Fruit fly (Drosophila melanogaster) whole organism, adult: ENCODE measurements around the gene mRpL46.

Experiments
- CG14711 ChIP-seq: fragments of 200-800 bp; sonication (Bioruptor generic); optimal IDR thresholded peaks from 2 replicates; lab custom pipeline; 2018; ENCODE audit warnings: missing biosample characterization, mild to moderate bottlenecking, missing genetic modification characterization, moderate library complexity
- CG33017 ChIP-seq: fragments of 200-800 bp; sonication (Bioruptor generic); optimal IDR thresholded peaks from 2 replicates; lab custom pipeline; 2018; ENCODE audit warnings: missing biosample characterization, mild to moderate bottlenecking, missing genetic modification characterization, moderate library complexity
- CG7045 ChIP-seq: fragments of 200-800 bp; sonication (Bioruptor generic); optimal IDR thresholded peaks from 2 replicates; lab custom pipeline; 2017; ENCODE audit warnings: missing biosample characterization, mild to moderate bottlenecking, missing genetic modification characterization
- Clk ChIP-seq: fragments of 200-800 bp; sonication (Bioruptor generic); optimal IDR thresholded peaks from 2 replicates; lab custom pipeline; 2017; ENCODE audit warnings: missing biosample characterization, missing genetic modification characterization
- Hr96 ChIP-seq: fragments of 200-800 bp; sonication (Bioruptor generic); optimal IDR thresholded peaks from 2 replicates; lab custom pipeline; 2016; ENCODE audit warnings: missing biosample characterization, missing genetic modification characterization
- bab1 ChIP-seq: fragments of 200-800 bp; sonication (Bioruptor generic); optimal IDR thresholded peaks from 3 replicates; lab custom pipeline; 2019; ENCODE audit warnings: missing biosample characterization, mild to moderate bottlenecking, missing genetic modification characterization, moderate library complexity
- cnc ChIP-seq, 2 experiments: fragments of >200 bp; optimal IDR thresholded peaks; 2 replicates each; lab custom pipeline; 2017
- ovo ChIP-seq: fragments of 200-800 bp; sonication (Bioruptor generic); optimal IDR thresholded peaks from 2 replicates; lab custom pipeline; 2016; ENCODE audit warnings: missing biosample characterization, missing genetic modification characterization
- pad ChIP-seq: fragments of 200-800 bp; sonication (Bioruptor generic); optimal IDR thresholded peaks from 3 replicates; lab custom pipeline; 2017; ENCODE audit warnings: missing biosample characterization, missing genetic modification characterization, mild to moderate bottlenecking, moderate library complexity, missing genetic modification reagents
- tj ChIP-seq: fragments of 200-800 bp; sonication (Bioruptor generic); optimal IDR thresholded peaks from 3 replicates; lab custom pipeline; 2017; ENCODE audit warnings: missing biosample characterization, mild to moderate bottlenecking, missing genetic modification characterization, moderate library complexity
- toe ChIP-seq: fragments of 200-800 bp; sonication (Bioruptor generic); optimal IDR thresholded peaks from 2 replicates; lab custom pipeline; 2016; ENCODE audit warnings: missing biosample characterization, missing genetic modification characterization

DNA sequence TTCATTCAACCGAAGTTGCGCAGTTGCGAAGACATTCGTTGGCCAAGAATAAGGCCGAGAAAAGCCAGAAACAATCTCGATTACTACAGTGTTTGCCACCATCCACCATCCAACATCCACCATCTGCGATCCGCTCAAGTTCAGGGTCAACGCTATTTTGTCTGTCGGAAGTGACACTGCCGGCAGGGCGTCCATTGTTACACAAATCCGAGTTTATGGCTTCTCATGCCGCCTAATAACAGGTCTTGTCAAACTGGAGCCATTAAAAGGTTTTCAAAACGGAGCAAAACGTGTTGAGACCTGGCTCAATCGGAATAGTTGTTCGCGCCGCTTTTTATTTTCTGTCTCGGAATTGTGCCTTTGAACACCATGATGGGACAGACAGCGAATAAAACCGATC, 41.6 kb downstream of the mRpL46 start:
- no peak for TF ChIP-seq Clk (GFP tag; lab: Kevin White, UChicago)
- no peak for TF ChIP-seq toe (GFP tag; lab: Kevin White, UChicago)
- TF ChIP-seq ovo: no peak
- TF ChIP-seq cnc (optimal IDR thresholded peaks at IDR 0.05; lab: Kevin White, UChicago): no peak
- no peak for TF ChIP-seq Hr96 (GFP tag; lab: Kevin White, UChicago)
- TF ChIP-seq CG7045 (GFP tag; lab: Kevin White, UChicago): no peak
- TF ChIP-seq CG33017: no peak
- no peak for TF ChIP-seq tj (GFP tag; lab: Kevin White, UChicago)
- TF ChIP-seq CG14711 (tag; lab: Kevin White, UChicago): no peak
- TF ChIP-seq pad: no peak
- TF ChIP-seq bab1: no peak
